Worm (Caenorhabditis elegans): ENCODE data around the gene slc-25A26.

DNA sequence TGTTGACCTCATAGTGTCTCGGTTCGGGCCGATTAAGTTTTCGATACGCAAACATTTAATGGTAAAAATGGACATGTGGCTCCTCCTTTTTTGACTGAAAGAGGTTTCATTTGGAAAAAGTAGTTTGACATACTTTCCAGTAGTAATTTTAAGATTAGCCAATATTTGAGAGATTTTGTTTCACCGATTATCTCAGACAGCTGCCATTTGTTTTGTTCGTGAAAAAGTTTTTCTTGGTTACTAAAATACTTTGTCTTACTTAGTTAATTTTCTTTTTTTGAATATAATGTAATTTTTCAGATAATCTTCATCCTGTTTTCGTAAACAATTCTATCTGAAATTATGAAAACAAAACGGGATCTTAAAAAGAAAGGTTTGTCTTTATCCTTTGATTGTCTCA, 44.0 kb upstream of the slc-25A26 start, which contains the start of gene C09G9.5:
- TF ChIP-seq mdl-1 (tag; optimal IDR thresholded peaks at IDR 0.05) (no peak), lsy-2 (tag; optimal IDR thresholded peaks at IDR 0.05) (no peak), snpc-4 (tag; optimal IDR thresholded peaks at IDR 0.05) (no peak), F37D6.2 (tag; optimal IDR thresholded peaks at IDR 0.05) (no peak)
